Fruit fly (Drosophila melanogaster) whole organism, embryonic: Measurements from ENCODE around the gene fne.
A peak's percentile ranks its signal among the peaks of the same experiment; 100 is the strongest.

ENCODE experiments used
- CG10979 ChIP-seq: fragments of 200-800 bp; sonication (Bioruptor generic); optimal IDR thresholded peaks from 2 replicates; lab custom pipeline; 2018; ENCODE audit warnings: missing biosample characterization, mild to moderate bottlenecking, missing genetic modification characterization, moderate library complexity
- CG11093 ChIP-seq: fragments of 200-800 bp; sonication (Bioruptor generic); IDR thresholded peaks from 3 replicates; pipeline ENCODE4 v1.3.6; 2022; ENCODE audit warnings: missing biosample characterization, missing genetic modification characterization
- CG11696 ChIP-seq: fragments of 200-800 bp; sonication (Bioruptor generic); IDR thresholded peaks from 2 replicates; pipeline ENCODE4 v1.3.6; 2022; ENCODE audit warnings: missing biosample characterization, missing genetic modification characterization
- CG14014 ChIP-seq: fragments of 200-800 bp; sonication (Bioruptor generic); IDR thresholded peaks from 2 replicates; pipeline ENCODE4 v1.3.6; 2022; ENCODE audit warnings: missing biosample characterization, missing genetic modification characterization
- CG14441 ChIP-seq: fragments of 200-800 bp; sonication (Bioruptor generic); IDR thresholded peaks from 2 replicates; pipeline ENCODE4 v1.3.6; 2022; ENCODE audit warnings: missing biosample characterization, missing genetic modification characterization
- CG15696 ChIP-seq: fragments of 200-800 bp; sonication (Bioruptor generic); optimal IDR thresholded peaks from 2 replicates; lab custom pipeline; 2019; ENCODE audit warnings: missing biosample characterization, mild to moderate bottlenecking, missing genetic modification characterization, moderate library complexity
- CG17359 ChIP-seq: fragments of 200-800 bp; sonication (Bioruptor generic); optimal IDR thresholded peaks from 3 replicates; lab custom pipeline; 2018; ENCODE audit warnings: missing biosample characterization, mild to moderate bottlenecking, missing genetic modification characterization, moderate library complexity
- CG1792 ChIP-seq: fragments of 200-800 bp; sonication (Bioruptor generic); optimal IDR thresholded peaks from 2 replicates; lab custom pipeline; 2016; ENCODE audit warnings: missing biosample characterization, missing genetic modification characterization
- CG2875 ChIP-seq: fragments of 200-800 bp; sonication (Bioruptor generic); optimal IDR thresholded peaks from 2 replicates; lab custom pipeline; 2017; ENCODE audit warnings: missing biosample characterization, mild to moderate bottlenecking, missing genetic modification characterization, missing genetic modification reagents
- CG2889 ChIP-seq: fragments of 200-800 bp; sonication (Bioruptor generic); IDR thresholded peaks from 3 replicates; pipeline ENCODE4 v1.3.6; 2022; ENCODE audit warnings: missing biosample characterization, missing genetic modification characterization
- CG4730 ChIP-seq: fragments of 200-800 bp; sonication (Bioruptor generic); IDR thresholded peaks from 2 replicates; pipeline ENCODE4 v1.3.6; 2022; ENCODE audit warnings: missing biosample characterization, missing genetic modification characterization
- CG4820 ChIP-seq: fragments of 200-800 bp; sonication (Bioruptor generic); optimal IDR thresholded peaks from 3 replicates; lab custom pipeline; 2016; ENCODE audit warnings: missing biosample characterization, missing genetic modification characterization
- CG5180 ChIP-seq: fragments of 200-800 bp; sonication (Bioruptor generic); optimal IDR thresholded peaks from 3 replicates; lab custom pipeline; 2017; ENCODE audit warnings: missing biosample characterization, missing genetic modification characterization, mild to moderate bottlenecking, moderate library complexity, missing genetic modification reagents
- CG7372 ChIP-seq: fragments of 200-800 bp; sonication (Bioruptor generic); IDR thresholded peaks from 2 replicates; pipeline ENCODE4 v1.3.6; 2022; ENCODE audit warnings: missing biosample characterization, missing genetic modification characterization
- CG8281 ChIP-seq: fragments of 200-800 bp; sonication (Bioruptor generic); optimal IDR thresholded peaks from 2 replicates; lab custom pipeline; 2018; ENCODE audit warnings: missing biosample characterization, mild to moderate bottlenecking, missing genetic modification characterization, moderate library complexity
- CG8924 ChIP-seq: fragments of 200-800 bp; optimal IDR thresholded peaks from 3 replicates; lab custom pipeline; 2019; ENCODE audit warnings: missing biosample characterization, mild to moderate bottlenecking, missing genetic modification characterization, moderate library complexity
- Camta ChIP-seq: fragments of 200-800 bp; sonication (Bioruptor generic); optimal IDR thresholded peaks from 2 replicates; lab custom pipeline; 2016; ENCODE audit warnings: missing biosample characterization, missing genetic modification characterization
- CrebB ChIP-seq: fragments of 200-800 bp; sonication (Bioruptor generic); optimal IDR thresholded peaks from 3 replicates; lab custom pipeline; 2018; ENCODE audit warnings: missing biosample characterization, mild to moderate bottlenecking, missing genetic modification characterization
- Dll ChIP-seq: fragments of 200-800 bp; sonication (Bioruptor generic); IDR thresholded peaks from 4 replicates; pipeline ENCODE4 v1.3.6; 2022; ENCODE audit warnings: missing biosample characterization, missing genetic modification characterization; ENCODE audit not compliant: partially characterized antibody
- ERR ChIP-seq: fragments of 200-800 bp; sonication (Bioruptor generic); optimal IDR thresholded peaks from 2 replicates; lab custom pipeline; 2016; ENCODE audit warnings: missing biosample characterization, missing genetic modification characterization
- H15 ChIP-seq: fragments of 200-800 bp; sonication (Bioruptor generic); IDR thresholded peaks from 3 replicates; pipeline ENCODE4 v1.3.6; 2022; ENCODE audit warnings: missing biosample characterization, missing genetic modification characterization
- Oli ChIP-seq: fragments of 200-800 bp; sonication (Bioruptor generic); optimal IDR thresholded peaks from 2 replicates; lab custom pipeline; 2018; ENCODE audit warnings: missing biosample characterization, mild to moderate bottlenecking, missing genetic modification characterization, moderate library complexity
- Optix ChIP-seq: fragments of 200-800 bp; sonication (Bioruptor generic); IDR thresholded peaks from 3 replicates; pipeline ENCODE4 v1.3.6; 2022; ENCODE audit warnings: missing biosample characterization, missing genetic modification characterization
- Ptx1 ChIP-seq: fragments of 200-800 bp; sonication (Bioruptor generic); IDR thresholded peaks from 2 replicates; pipeline ENCODE4 v1.3.6; 2022; ENCODE audit warnings: missing biosample characterization, missing genetic modification characterization
- Rx ChIP-seq: fragments of 200-800 bp; sonication (Bioruptor generic); IDR thresholded peaks from 2 replicates; pipeline ENCODE4 v1.3.6; 2022; ENCODE audit warnings: missing biosample characterization, missing genetic modification characterization
- Six4 ChIP-seq: fragments of 200-800 bp; sonication (Bioruptor generic); optimal IDR thresholded peaks from 2 replicates; lab custom pipeline; 2016; ENCODE audit warnings: missing biosample characterization, missing genetic modification characterization
- Trl ChIP-seq, 3 experiments: fragments of >200 bp in 2 of 3; fragments of 200-800 bp in 1 of 3; sonication (Bioruptor generic) in 1 of 3; optimal IDR thresholded peaks; 2 replicates in 1 of 3; 3 replicates in 2 of 3; lab custom pipeline; 2016 to 2017; ENCODE audit warnings: missing biosample characterization in 1 of 3, missing genetic modification characterization in 1 of 3
- bcd ChIP-seq: fragments of 200-800 bp; sonication (Bioruptor generic); optimal IDR thresholded peaks from 2 replicates; lab custom pipeline; 2017; ENCODE audit warnings: missing biosample characterization, mild to moderate bottlenecking, missing genetic modification characterization
- chinmo ChIP-seq: fragments of 200-800 bp; sonication (Bioruptor generic); IDR thresholded peaks from 4 replicates; pipeline ENCODE4 v1.3.6; 2022; ENCODE audit warnings: missing biosample characterization, missing genetic modification characterization; ENCODE audit not compliant: partially characterized antibody
- ci ChIP-seq: fragments of 200-800 bp; sonication (Bioruptor generic); IDR thresholded peaks from 3 replicates; pipeline ENCODE4 v1.3.6; 2022; ENCODE audit warnings: missing biosample characterization, missing genetic modification characterization
- dmrt11E ChIP-seq: fragments of 200-800 bp; sonication (Bioruptor generic); optimal IDR thresholded peaks from 3 replicates; lab custom pipeline; 2018; ENCODE audit warnings: missing biosample characterization, mild to moderate bottlenecking, missing genetic modification characterization, moderate library complexity
- dmrt99B ChIP-seq: fragments of 200-800 bp; sonication (Bioruptor generic); optimal IDR thresholded peaks from 2 replicates; lab custom pipeline; 2018; ENCODE audit warnings: missing biosample characterization, mild to moderate bottlenecking, missing genetic modification characterization, moderate library complexity
- gsb-n ChIP-seq: fragments of 200-800 bp; sonication (Bioruptor generic); optimal IDR thresholded peaks from 3 replicates; lab custom pipeline; 2018; ENCODE audit warnings: missing biosample characterization, mild to moderate bottlenecking, missing genetic modification characterization
- gt ChIP-seq: fragments of 200-800 bp; sonication (Bioruptor generic); IDR thresholded peaks from 2 replicates; pipeline ENCODE4 v1.3.6; 2022; ENCODE audit warnings: missing biosample characterization, missing genetic modification characterization
- hkb ChIP-seq, 2 experiments: fragments of 200-800 bp in 1 of 2; fragments of >200 bp in 1 of 2; sonication (Bioruptor generic) in 1 of 2; IDR thresholded peaks in 1 of 2; optimal IDR thresholded peaks in 1 of 2; 2 replicates each; pipeline versions ENCODE4 v1.3.6 to Lab custom; 2017 to 2022; ENCODE audit warnings: missing biosample characterization in 1 of 2, missing genetic modification characterization in 1 of 2
- ken ChIP-seq: fragments of 200-800 bp; sonication (Bioruptor generic); IDR thresholded peaks from 3 replicates; pipeline ENCODE4 v1.3.6; 2022; ENCODE audit warnings: missing biosample characterization, missing genetic modification characterization
- lmd ChIP-seq: fragments of 200-800 bp; sonication (Bioruptor generic); IDR thresholded peaks from 2 replicates; pipeline ENCODE4 v1.3.6; 2022; ENCODE audit warnings: missing biosample characterization, missing genetic modification characterization
- nerfin-1 ChIP-seq: fragments of 200-800 bp; sonication (Bioruptor generic); optimal IDR thresholded peaks from 3 replicates; lab custom pipeline; 2019; ENCODE audit warnings: missing biosample characterization, mild to moderate bottlenecking, missing genetic modification characterization, moderate library complexity
- nmo ChIP-seq: fragments of 200-800 bp; sonication (Bioruptor generic); optimal IDR thresholded peaks from 2 replicates; lab custom pipeline; 2018; ENCODE audit warnings: missing biosample characterization, mild to moderate bottlenecking, missing genetic modification characterization, moderate library complexity
- org-1 ChIP-seq: fragments of 200-800 bp; sonication (Bioruptor generic); optimal IDR thresholded peaks from 2 replicates; lab custom pipeline; 2017; ENCODE audit warnings: missing biosample characterization, missing genetic modification characterization
- sens ChIP-seq: fragments of 200-800 bp; sonication (Bioruptor generic); peaks from one replicate; lab custom pipeline; 2016; ENCODE audit warnings: missing biosample characterization, missing genetic modification characterization
- tgo ChIP-seq: fragments of 200-800 bp; sonication (Bioruptor generic); IDR thresholded peaks from 3 replicates; pipeline ENCODE4 v1.3.6; 2022; ENCODE audit warnings: missing biosample characterization, missing genetic modification characterization
- trem ChIP-seq: fragments of 200-800 bp; optimal IDR thresholded peaks from 3 replicates; lab custom pipeline; 2019; ENCODE audit warnings: missing biosample characterization, mild to moderate bottlenecking, missing genetic modification characterization, moderate library complexity
- vvl ChIP-seq: fragments of 200-800 bp; sonication (Bioruptor generic); IDR thresholded peaks from 2 replicates; pipeline ENCODE4 v1.3.6; 2022; ENCODE audit warnings: missing biosample characterization, missing genetic modification characterization
- zfh1 ChIP-seq: fragments of 200-800 bp; sonication (Bioruptor generic); IDR thresholded peaks from 3 replicates; pipeline ENCODE4 v1.3.6; 2022; ENCODE audit warnings: missing biosample characterization, missing genetic modification characterization

Gene fne

DNA sequence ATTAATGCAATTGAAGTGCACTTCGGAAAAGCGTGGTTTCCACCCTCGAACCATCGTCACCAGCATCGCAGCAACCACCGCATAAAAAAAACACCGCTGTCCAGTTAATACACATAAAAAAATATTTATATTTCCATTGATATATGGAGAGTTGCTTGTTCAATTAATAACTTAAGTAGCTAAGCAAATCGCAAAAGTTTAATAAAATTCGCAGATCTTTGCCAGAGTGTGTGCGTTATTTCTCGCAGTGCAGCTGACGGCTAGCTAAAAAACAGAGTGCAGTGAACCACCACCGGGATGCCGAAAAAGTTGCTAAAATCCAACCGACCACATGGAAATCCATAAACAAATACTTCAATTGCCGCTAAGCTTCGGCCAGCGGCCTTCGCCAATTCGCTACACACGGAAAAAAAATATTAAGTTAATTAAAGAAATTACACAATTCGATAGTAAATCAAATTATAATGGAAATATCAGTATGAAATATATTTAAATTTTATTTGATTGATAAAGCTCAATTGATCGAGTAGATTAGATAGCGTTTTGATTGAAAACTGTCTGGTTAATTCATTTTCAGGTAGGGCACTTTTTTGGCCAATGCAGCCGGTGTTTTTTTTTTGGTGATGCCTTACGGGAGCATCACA lies 6.1 kb downstream of the fne start (continued):
- TF ChIP-seq vvl = peak; percentile 25; the same call in 1 of the 2 replicates
- TF ChIP-seq CG2875 (GFP tag; lab: Kevin White, UChicago) = peak; percentile 43
- 0 out of 3 replicates have a peak, but pooled peaks have one; percentile 34 for TF ChIP-seq ken (GFP tag; lab: Robert Waterston, UW)
- peak; percentile 14 for TF ChIP-seq nerfin-1 (tag; lab: Kevin White, UChicago)
- TF ChIP-seq CG4820 (GFP tag; lab: Kevin White, UChicago) = peak; percentile 16
- no peak for TF ChIP-seq CG4730 (GFP tag; lab: Robert Waterston, UW)
- TF ChIP-seq Dll (GFP tag; lab: Robert Waterston, UW) = no peak
- TF ChIP-seq tgo (GFP tag; lab: Robert Waterston, UW) = 0 out of 3 replicates have a peak, but pooled peaks have one; percentile 27
- no peak for TF ChIP-seq gt (GFP tag; lab: Robert Waterston, UW)
- TF ChIP-seq CG17359 (tag; lab: Kevin White, UChicago) = peak; percentile 45
- peak; percentile 63 for TF ChIP-seq CG10979 (tag; lab: Kevin White, UChicago)
- peak; percentile 62; the same call in 2 of the 3 replicates for TF ChIP-seq Optix (GFP tag; lab: Robert Waterston, UW)

- TF ChIP-seq CG5180 (GFP tag; lab: Kevin White, UChicago) = no peak
- TF ChIP-seq CG2889 (GFP tag; lab: Robert Waterston, UW) = 0 out of 3 replicates have a peak, but pooled peaks have one; percentile 26
- TF ChIP-seq CG11093 = peak; percentile 65; the same call in 2 of the 3 replicates
- TF ChIP-seq CrebB (tag; lab: Kevin White, UChicago) = peak; percentile 11
- peak; percentile 79 to 81 for TF ChIP-seq Trl (optimal IDR thresholded peaks at IDR 0.05; lab: Kevin White, UChicago)
- TF ChIP-seq Trl (GFP tag; optimal IDR thresholded peaks at IDR 0.05; lab: Kevin White, UChicago) = no peak
- peak; percentile 75 for TF ChIP-seq dmrt99B (tag; lab: Kevin White, UChicago)
- TF ChIP-seq Rx (GFP tag; lab: Robert Waterston, UW) = peak; percentile 39; the same call in 1 of the 2 replicates
- 0 out of 3 replicates have a peak, but pooled peaks have one; percentile 51 for TF ChIP-seq H15
- peak; percentile 70 for TF ChIP-seq CG14441 (GFP tag; lab: Robert Waterston, UW)
- peak; percentile 59 for TF ChIP-seq dmrt11E (tag; lab: Kevin White, UChicago)
- no peak for TF ChIP-seq CG1792
- TF ChIP-seq zfh1 (GFP tag; lab: Robert Waterston, UW) = peak; percentile 67
- peak; percentile 80 for TF ChIP-seq CG14014
- peak; percentile 62; the same call in 1 of the 2 replicates for TF ChIP-seq CG7372 (GFP tag; lab: Robert Waterston, UW)
- peak; percentile 0 for TF ChIP-seq Six4 (GFP tag; lab: Kevin White, UChicago)
- TF ChIP-seq ERR (GFP tag; lab: Kevin White, UChicago) = no peak
- peak; percentile 40 for TF ChIP-seq trem (tag; lab: Kevin White, UChicago)
- TF ChIP-seq org-1 = peak; percentile 56
- TF ChIP-seq gsb-n = peak; percentile 26
- TF ChIP-seq sens (GFP tag; lab: Kevin White, UChicago) = peak; percentile 91
- TF ChIP-seq CG15696 (tag; lab: Kevin White, UChicago) = peak; percentile 31
- TF ChIP-seq Ptx1 (GFP tag; lab: Robert Waterston, UW) = peak; percentile 78
- peak; percentile 42; the same call in 1 of the 2 replicates for TF ChIP-seq lmd (GFP tag; lab: Robert Waterston, UW)
- peak; percentile 53 for TF ChIP-seq bcd (GFP tag; lab: Kevin White, UChicago)
- peak; percentile 47 for TF ChIP-seq CG8281 (tag; lab: Kevin White, UChicago)
- peak; percentile 57 for TF ChIP-seq nmo (GFP tag; lab: Kevin White, UChicago)
- TF ChIP-seq CG8924 = peak; percentile 74
- TF ChIP-seq chinmo (GFP tag; lab: Robert Waterston, UW) = 0 out of 4 replicates have a peak, but pooled peaks have one; percentile 48
- peak; percentile 55 for TF ChIP-seq Oli
- no peak for TF ChIP-seq hkb (optimal IDR thresholded peaks at IDR 0.05; lab: Kevin White, UChicago)
- peak; percentile 78 for TF ChIP-seq hkb (GFP tag; IDR thresholded peaks at IDR 0.05; lab: Robert Waterston, UW)
- TF ChIP-seq ci (GFP tag; lab: Robert Waterston, UW) = peak; percentile 80
- TF ChIP-seq Camta (GFP tag; lab: Kevin White, UChicago) = peak; percentile 1
- TF ChIP-seq CG11696 (GFP tag; lab: Robert Waterston, UW) = 0 out of 2 replicates have a peak, but pooled peaks have one; percentile 21
Measured at dm6 chrX:12925426-12926256, 8.4 kb downstream of the fne start.
